Worm (Caenorhabditis elegans): ENCODE measurements around the gene hsp-17.
"Not testable (repeated sequence)": the region's sequence is repeated elsewhere in the genome, so short reads cannot be mapped to it uniquely, and the experiment has no call there.

hsp-17 gene

ce11 chrV:8431295-8431694 is 45.6 kb upstream of the hsp-17 start (continued):
- peak; percentile 14 for TF ChIP-seq mes-2 (tag; optimal IDR thresholded peaks at IDR 0.05; ENCODE audit: poor library complexity, severe bottlenecking)
- TF ChIP-seq snpc-1.2 (GFP tag; IDR thresholded peaks at IDR 0.05), result 0 out of 2 replicates have a peak, but pooled peaks have one; percentile 24
- peak; percentile 33; the same call in 1 of the 2 replicates for TF ChIP-seq pha-4 (GFP tag; IDR thresholded peaks at IDR 0.05)
- TF ChIP-seq pha-4 (tag; optimal IDR thresholded peaks at IDR 0.05), result not testable (repeated sequence)
- peak; percentile 65 for TF ChIP-seq lin-38 (GFP tag; IDR thresholded peaks at IDR 0.05)
- 0 out of 2 replicates have a peak, but pooled peaks have one; percentile 43 for TF ChIP-seq nhr-41 (GFP tag; IDR thresholded peaks at IDR 0.05)
- TF ChIP-seq Y75B8A.6 (GFP tag; IDR thresholded peaks at IDR 0.05), result 0 out of 2 replicates have a peak, but pooled peaks have one; percentile 76

ce11 chrV:8428585-8429414 is 43.1 kb upstream of the hsp-17 start:
- TF ChIP-seq snpc-4 (tag; optimal IDR thresholded peaks at IDR 0.05) (no peak), unc-62 (GFP tag; optimal IDR thresholded peaks at IDR 0.05 in 1 of 2) (peak in 1 of 2 experiments; percentile 96), unc-62 (tag; optimal IDR thresholded peaks at IDR 0.05) (no peak), ZK546.5 (tag; optimal IDR thresholded peaks at IDR 0.05) (no peak), Y48G9A.11 (GFP tag; IDR thresholded peaks at IDR 0.05) (no peak), zip-11 (GFP tag; IDR thresholded peaks at IDR 0.05) (no peak), hlh-30 (tag; optimal IDR thresholded peaks at IDR 0.05; ENCODE audit: insufficient read depth) (peak; percentile 38), mep-1 (tag; optimal IDR thresholded peaks at IDR 0.05) (no peak), mdl-1 (tag; optimal IDR thresholded peaks at IDR 0.05) (no peak), nhr-111 (GFP tag; optimal IDR thresholded peaks at IDR 0.05) (no peak), aha-1 (tag) (no peak), madf-5 (GFP tag; IDR thresholded peaks at IDR 0.05) (no peak), php-3 (GFP tag; IDR thresholded peaks at IDR 0.05) (no peak), cey-2 (tag; optimal IDR thresholded peaks at IDR 0.05; ENCODE audit: borderline replicate concordance, insufficient read depth) (no peak), spr-3 (GFP tag; optimal IDR thresholded peaks at IDR 0.05) (no peak), aly-2 (tag; optimal IDR thresholded peaks at IDR 0.05) (no peak), tra-1 (GFP tag; IDR thresholded peaks at IDR 0.05) (no peak), F10B5.3 (tag; optimal IDR thresholded peaks at IDR 0.05) (no peak), jun-1 (tag; optimal IDR thresholded peaks at IDR 0.05) (no peak), nhr-237 (tag; optimal IDR thresholded peaks at IDR 0.05) (no peak), lsy-2 (tag; optimal IDR thresholded peaks at IDR 0.05) (peak in 1 of 2 experiments; percentile 44), attf-4 (tag; optimal IDR thresholded peaks at IDR 0.05) (no peak), rbr-2 (tag; optimal IDR thresholded peaks at IDR 0.05) (no peak), lin-39 (tag; optimal IDR thresholded peaks at IDR 0.05) (no peak), ztf-7 (tag; optimal IDR thresholded peaks at IDR 0.05) (no peak), nhr-11 (tag; optimal IDR thresholded peaks at IDR 0.05) (no peak), daf-16 (GFP tag; optimal IDR thresholded peaks at IDR 0.05) (no peak), daf-16 (tag; optimal IDR thresholded peaks at IDR 0.05) (no peak), hmg-1.1 (GFP tag; IDR thresholded peaks at IDR 0.05) (0 out of 2 replicates have a peak, but pooled peaks have one; percentile 22), duxl-1 (tag; optimal IDR thresholded peaks at IDR 0.05; ENCODE audit: poor library complexity) (no peak), hlh-11 (tag; optimal IDR thresholded peaks at IDR 0.05) (no peak), F37D6.2 (tag; optimal IDR thresholded peaks at IDR 0.05) (no peak), mes-2 (tag; optimal IDR thresholded peaks at IDR 0.05; ENCODE audit: poor library complexity, severe bottlenecking) (no peak), daf-12 (tag; optimal IDR thresholded peaks at IDR 0.05) (no peak), mxl-3 (GFP tag; optimal IDR thresholded peaks at IDR 0.05) (no peak), nhr-76 (tag; optimal IDR thresholded peaks at IDR 0.05) (no peak)

Measured in whole organism, L4 larva.